Worm (Caenorhabditis elegans): ENCODE data around the gene F09E10.7.

DNA sequence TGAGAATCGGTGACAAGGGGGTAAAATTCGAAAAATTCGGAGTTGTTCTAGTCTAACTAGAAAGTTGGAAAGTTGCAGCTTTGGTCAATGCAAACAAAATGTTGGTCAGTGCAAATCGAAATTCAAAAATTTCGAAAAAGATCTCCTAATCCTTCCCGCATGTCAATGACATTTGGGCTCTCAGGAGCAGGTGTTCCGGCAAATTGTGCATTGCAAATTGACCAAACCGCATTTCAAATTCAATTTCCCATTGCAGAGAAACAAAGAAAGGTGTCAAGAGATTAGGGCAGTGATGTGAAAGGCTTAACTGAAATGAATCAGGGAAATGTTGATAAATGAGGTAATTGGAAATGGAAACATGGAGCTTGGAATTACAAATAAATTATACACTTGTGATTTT lies 21.6 kb upstream of the F09E10.7 start:
- no peak for TF ChIP-seq nhr-232 (tag; optimal IDR thresholded peaks at IDR 0.05)
- no peak for TF ChIP-seq ceh-48 (tag; optimal IDR thresholded peaks at IDR 0.05)
